Fruit fly (Drosophila melanogaster) whole organism, embryonic: ENCODE data around the gene CG14625.

Experiments
- B-H2 ChIP-seq: fragments of 200-800 bp; sonication (Bioruptor generic); optimal IDR thresholded peaks from 2 replicates; lab custom pipeline; 2018; ENCODE audit warnings: missing biosample characterization, mild to moderate bottlenecking, missing genetic modification characterization
- Bteb2 ChIP-seq: fragments of 200-800 bp; sonication (Bioruptor generic); optimal IDR thresholded peaks from 2 replicates; lab custom pipeline; 2016; ENCODE audit warnings: missing biosample characterization, missing genetic modification characterization
- CG10209 ChIP-seq: fragments of 200-800 bp; sonication (Bioruptor generic); optimal IDR thresholded peaks from 3 replicates; lab custom pipeline; 2017; ENCODE audit warnings: missing biosample characterization, mild to moderate bottlenecking, missing genetic modification characterization, missing genetic modification reagents
- CG10321 ChIP-seq: fragments of 200-800 bp; sonication (Bioruptor generic); IDR thresholded peaks from 2 replicates; pipeline ENCODE4 v1.3.6; 2022; ENCODE audit warnings: missing biosample characterization, missing genetic modification characterization
- CG10654 ChIP-seq: fragments of 200-800 bp; sonication (Bioruptor generic); optimal IDR thresholded peaks from 2 replicates; lab custom pipeline; 2016; ENCODE audit warnings: missing biosample characterization, missing genetic modification characterization
- CG12236 ChIP-seq: fragments of 200-800 bp; sonication (Bioruptor generic); optimal IDR thresholded peaks from 2 replicates; lab custom pipeline; 2016; ENCODE audit warnings: missing biosample characterization, missing genetic modification characterization
- CG12942 ChIP-seq: fragments of 200-800 bp; sonication (Bioruptor generic); optimal IDR thresholded peaks from 3 replicates; lab custom pipeline; 2016; ENCODE audit warnings: missing biosample characterization, missing genetic modification characterization
- CG15073 ChIP-seq: fragments of 200-800 bp; sonication (Bioruptor generic); optimal IDR thresholded peaks from 2 replicates; lab custom pipeline; 2016; ENCODE audit warnings: missing biosample characterization, missing genetic modification characterization
- CG16863 ChIP-seq: fragments of 200-800 bp; sonication (Bioruptor generic); optimal IDR thresholded peaks from 3 replicates; lab custom pipeline; 2016; ENCODE audit warnings: missing biosample characterization, missing genetic modification characterization
- CG1792 ChIP-seq: fragments of 200-800 bp; sonication (Bioruptor generic); optimal IDR thresholded peaks from 2 replicates; lab custom pipeline; 2016; ENCODE audit warnings: missing biosample characterization, missing genetic modification characterization
- CG2116 ChIP-seq: fragments of 200-800 bp; sonication (Bioruptor generic); optimal IDR thresholded peaks from 3 replicates; lab custom pipeline; 2018; ENCODE audit warnings: missing biosample characterization, mild to moderate bottlenecking, missing genetic modification characterization
- CG2889 ChIP-seq: fragments of 200-800 bp; sonication (Bioruptor generic); IDR thresholded peaks from 3 replicates; pipeline ENCODE4 v1.3.6; 2022; ENCODE audit warnings: missing biosample characterization, missing genetic modification characterization
- CG31388 ChIP-seq: fragments of 200-800 bp; sonication (Bioruptor generic); optimal IDR thresholded peaks from 2 replicates; lab custom pipeline; 2016; ENCODE audit warnings: missing biosample characterization, missing genetic modification characterization
- CG3407 ChIP-seq: fragments of 200-800 bp; sonication (Bioruptor generic); optimal IDR thresholded peaks from 2 replicates; lab custom pipeline; 2018; ENCODE audit warnings: missing biosample characterization, mild to moderate bottlenecking, missing genetic modification characterization
- CG34422 ChIP-seq: fragments of 200-800 bp; sonication (Bioruptor generic); IDR thresholded peaks from 3 replicates; pipeline ENCODE4 v1.3.6; 2022; ENCODE audit warnings: missing biosample characterization, missing genetic modification characterization
- CG5180 ChIP-seq: fragments of 200-800 bp; sonication (Bioruptor generic); optimal IDR thresholded peaks from 3 replicates; lab custom pipeline; 2017; ENCODE audit warnings: missing biosample characterization, missing genetic modification characterization, mild to moderate bottlenecking, moderate library complexity, missing genetic modification reagents
- CG5245 ChIP-seq: fragments of 200-800 bp; sonication (Bioruptor generic); optimal IDR thresholded peaks from 3 replicates; lab custom pipeline; 2016; ENCODE audit warnings: missing biosample characterization, missing genetic modification characterization
- CHES-1-like ChIP-seq: fragments of 200-800 bp; sonication (Bioruptor generic); optimal IDR thresholded peaks from 2 replicates; lab custom pipeline; 2016; ENCODE audit warnings: missing biosample characterization, missing genetic modification characterization
- D19A ChIP-seq: fragments of 200-800 bp; optimal IDR thresholded peaks from 3 replicates; lab custom pipeline; 2019; ENCODE audit warnings: missing biosample characterization, mild to moderate bottlenecking, missing genetic modification characterization, moderate library complexity
- Dfd ChIP-seq, 2 experiments: fragments of >200 bp; optimal IDR thresholded peaks; 2 replicates each; lab custom pipeline; 2017; ENCODE audit warnings: missing biosample characterization in 2 of 2, missing genetic modification characterization in 2 of 2
- Dll ChIP-seq: fragments of 200-800 bp; sonication (Bioruptor generic); IDR thresholded peaks from 4 replicates; pipeline ENCODE4 v1.3.6; 2022; ENCODE audit warnings: missing biosample characterization, missing genetic modification characterization; ENCODE audit not compliant: partially characterized antibody
- Gug ChIP-seq: fragments of 200-800 bp; sonication (Bioruptor generic); IDR thresholded peaks from 4 replicates; pipeline ENCODE4 v1.3.6; 2022; ENCODE audit warnings: missing biosample characterization, missing genetic modification characterization
- HmgD ChIP-seq: fragments of 200-800 bp; sonication (Bioruptor generic); optimal IDR thresholded peaks from 3 replicates; lab custom pipeline; 2016; ENCODE audit warnings: missing biosample characterization, missing genetic modification characterization
- NfI ChIP-seq: fragments of 200-800 bp; sonication (Bioruptor generic); optimal IDR thresholded peaks from 3 replicates; lab custom pipeline; 2018; ENCODE audit warnings: missing biosample characterization, mild to moderate bottlenecking, missing genetic modification characterization, moderate library complexity
- Opbp ChIP-seq: fragments of 200-800 bp; sonication (Bioruptor generic); IDR thresholded peaks from 3 replicates; pipeline ENCODE4 v1.3.6; 2022; ENCODE audit warnings: missing biosample characterization, missing genetic modification characterization; ENCODE audit not compliant: partially characterized antibody
- Ptx1 ChIP-seq: fragments of 200-800 bp; sonication (Bioruptor generic); IDR thresholded peaks from 2 replicates; pipeline ENCODE4 v1.3.6; 2022; ENCODE audit warnings: missing biosample characterization, missing genetic modification characterization
- Vsx1 ChIP-seq: fragments of 200-800 bp; sonication (Bioruptor generic); optimal IDR thresholded peaks from 2 replicates; lab custom pipeline; 2017; ENCODE audit warnings: missing biosample characterization, mild to moderate bottlenecking, missing genetic modification characterization, missing genetic modification reagents
- abd-A ChIP-seq: fragments of 200-800 bp; sonication (Bioruptor generic); optimal IDR thresholded peaks from 3 replicates; lab custom pipeline; 2019; ENCODE audit warnings: missing biosample characterization, mild to moderate bottlenecking, missing genetic modification characterization, moderate library complexity
- amos ChIP-seq: fragments of 200-800 bp; sonication (Bioruptor generic); IDR thresholded peaks from 2 replicates; pipeline ENCODE4 v1.3.6; 2022; ENCODE audit warnings: missing biosample characterization, missing genetic modification characterization; ENCODE audit not compliant: partially characterized antibody
- az2 ChIP-seq: fragments of 200-800 bp; sonication (Bioruptor generic); optimal IDR thresholded peaks from 3 replicates; lab custom pipeline; 2016; ENCODE audit warnings: missing biosample characterization, missing genetic modification characterization
- cad ChIP-seq: fragments of >200 bp; optimal IDR thresholded peaks from 2 replicates; lab custom pipeline; 2017; ENCODE audit warnings: missing biosample characterization, missing genetic modification characterization
- cato ChIP-seq: fragments of 200-800 bp; sonication (Bioruptor generic); optimal IDR thresholded peaks from 2 replicates; lab custom pipeline; 2016; ENCODE audit warnings: missing biosample characterization, missing genetic modification characterization, borderline replicate concordance
- danr ChIP-seq: fragments of 200-800 bp; sonication (Bioruptor generic); IDR thresholded peaks from 2 replicates; pipeline ENCODE4 v1.3.6; 2022; ENCODE audit warnings: missing biosample characterization, missing genetic modification characterization
- ftz-f1 ChIP-seq: fragments of 200-800 bp; sonication (Bioruptor generic); optimal IDR thresholded peaks from 2 replicates; lab custom pipeline; 2016; ENCODE audit warnings: missing biosample characterization, missing genetic modification characterization
- fu2 ChIP-seq: fragments of 200-800 bp; sonication (Bioruptor generic); optimal IDR thresholded peaks from 2 replicates; lab custom pipeline; 2016; ENCODE audit warnings: missing biosample characterization, missing genetic modification characterization
- gcm2 ChIP-seq: fragments of 200-800 bp; sonication (Bioruptor generic); optimal IDR thresholded peaks from 2 replicates; lab custom pipeline; 2016; ENCODE audit warnings: missing biosample characterization, missing genetic modification characterization
- hb ChIP-seq: fragments of 200-800 bp; sonication (Bioruptor generic); IDR thresholded peaks from 3 replicates; pipeline ENCODE4 v1.3.6; 2022; ENCODE audit warnings: missing biosample characterization, missing genetic modification characterization; ENCODE audit not compliant: partially characterized antibody
- inv ChIP-seq: fragments of 200-800 bp; sonication (Bioruptor generic); IDR thresholded peaks from 2 replicates; pipeline ENCODE4 v1.3.6; 2022; ENCODE audit warnings: missing biosample characterization, missing genetic modification characterization; ENCODE audit not compliant: partially characterized antibody
- jing ChIP-seq: fragments of 200-800 bp; sonication (Bioruptor generic); optimal IDR thresholded peaks from 2 replicates; lab custom pipeline; 2018; ENCODE audit warnings: missing biosample characterization, mild to moderate bottlenecking, missing genetic modification characterization
- knrl ChIP-seq: fragments of 200-800 bp; sonication (Bioruptor generic); IDR thresholded peaks from 3 replicates; pipeline ENCODE4 v1.3.6; 2022; ENCODE audit warnings: missing biosample characterization, missing genetic modification characterization; ENCODE audit not compliant: partially characterized antibody
- mirr ChIP-seq: fragments of 200-800 bp; sonication (Bioruptor generic); optimal IDR thresholded peaks from 3 replicates; lab custom pipeline; 2018; ENCODE audit warnings: missing biosample characterization, mild to moderate bottlenecking, missing genetic modification characterization
- nau ChIP-seq: fragments of 200-800 bp; sonication (Bioruptor generic); optimal IDR thresholded peaks from 3 replicates; lab custom pipeline; 2017; ENCODE audit warnings: missing biosample characterization, mild to moderate bottlenecking, missing genetic modification characterization, missing genetic modification reagents
- oc ChIP-seq: fragments of 200-800 bp; sonication (Bioruptor generic); optimal IDR thresholded peaks from 2 replicates; lab custom pipeline; 2018; ENCODE audit warnings: missing biosample characterization, mild to moderate bottlenecking, missing genetic modification characterization, moderate library complexity
- pan ChIP-seq, 4 experiments: fragments of >200 bp in 3 of 4; fragments of 200-800 bp in 1 of 4; sonication (Bioruptor generic) in 1 of 4; optimal IDR thresholded peaks in 3 of 4; IDR thresholded peaks in 1 of 4; 2 replicates each; pipeline versions ENCODE4 v1.3.6 to Lab custom; 2017 to 2022; ENCODE audit warnings: missing biosample characterization in 2 of 4, missing genetic modification characterization in 2 of 4, mixed read lengths in 1 of 4
- row ChIP-seq: fragments of 200-800 bp; sonication (Bioruptor generic); IDR thresholded peaks from 3 replicates; pipeline ENCODE4 v1.3.6; 2022; ENCODE audit warnings: missing biosample characterization, missing genetic modification characterization
- sisA ChIP-seq: fragments of 200-800 bp; sonication (Bioruptor generic); IDR thresholded peaks from 2 replicates; pipeline ENCODE4 v1.3.6; 2022; ENCODE audit warnings: missing biosample characterization, missing genetic modification characterization
- sna ChIP-seq: fragments of 200-800 bp; sonication (Bioruptor generic); IDR thresholded peaks from 2 replicates; pipeline ENCODE4 v1.3.6; 2022; ENCODE audit warnings: missing biosample characterization, missing genetic modification characterization; ENCODE audit not compliant: partially characterized antibody
- so ChIP-seq: fragments of 200-800 bp; sonication (Bioruptor generic); IDR thresholded peaks from 3 replicates; pipeline ENCODE4 v1.3.6; 2022; ENCODE audit warnings: missing biosample characterization, missing genetic modification characterization
- tup ChIP-seq: fragments of 200-800 bp; sonication (Bioruptor generic); optimal IDR thresholded peaks from 2 replicates; lab custom pipeline; 2016; ENCODE audit warnings: missing biosample characterization, mild to moderate bottlenecking, missing genetic modification characterization, moderate library complexity
- unc-4 ChIP-seq: fragments of 200-800 bp; sonication (Bioruptor generic); IDR thresholded peaks from 2 replicates; pipeline ENCODE4 v1.3.6; 2022; ENCODE audit warnings: missing biosample characterization, missing genetic modification characterization; ENCODE audit not compliant: partially characterized antibody
- zen ChIP-seq: fragments of 200-800 bp; sonication (Bioruptor generic); optimal IDR thresholded peaks from 3 replicates; lab custom pipeline; 2018; ENCODE audit warnings: missing biosample characterization, mild to moderate bottlenecking, missing genetic modification characterization, moderate library complexity

The CG14625 gene

DNA sequence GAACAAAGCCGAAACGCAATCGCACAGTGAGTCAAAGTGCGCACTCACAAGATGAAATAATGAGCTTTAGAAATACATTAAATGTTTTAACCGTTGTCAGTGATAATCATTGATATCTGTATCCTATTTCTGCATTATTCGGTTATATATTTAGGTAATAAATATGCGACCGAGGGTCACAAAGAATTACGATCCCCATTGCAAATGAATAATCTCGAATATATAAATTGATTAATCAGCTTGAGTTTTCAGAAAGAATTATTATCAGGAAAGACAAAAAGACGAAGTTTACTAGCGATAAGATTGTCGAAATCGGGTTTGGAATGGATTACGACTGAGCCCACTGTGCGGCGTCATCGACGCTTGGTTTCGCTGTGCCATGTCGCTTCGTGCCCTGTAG is 28.3 kb upstream of the CG14625 start (continued):
- TF ChIP-seq Dll (GFP tag; lab: Robert Waterston, UW) (no peak), fu2 (peak; percentile 3), hb (GFP tag; lab: Robert Waterston, UW) (no peak), row (GFP tag; lab: Robert Waterston, UW) (peak; percentile 66), cato (no peak), CG16863 (GFP tag; lab: Kevin White, UChicago) (no peak), sisA (GFP tag; lab: Robert Waterston, UW) (no peak), CG5180 (GFP tag; lab: Kevin White, UChicago) (no peak), gcm2 (GFP tag; lab: Kevin White, UChicago) (no peak), CG3407 (GFP tag; lab: Kevin White, UChicago) (no peak), Opbp (GFP tag; lab: Robert Waterston, UW) (no peak), NfI (GFP tag; lab: Kevin White, UChicago) (peak; percentile 47), CG10209 (GFP tag; lab: Kevin White, UChicago) (peak; percentile 50), CG12236 (no peak), CG12942 (GFP tag; lab: Kevin White, UChicago) (peak; percentile 10), oc (tag; lab: Kevin White, UChicago) (no peak), zen (tag; lab: Kevin White, UChicago) (no peak), CHES-1-like (GFP tag; lab: Kevin White, UChicago) (no peak), unc-4 (GFP tag; lab: Robert Waterston, UW) (no peak), Bteb2 (GFP tag; lab: Kevin White, UChicago) (no peak), CG10321 (GFP tag; lab: Robert Waterston, UW) (no peak), mirr (GFP tag; lab: Kevin White, UChicago) (no peak), CG10654 (GFP tag; lab: Kevin White, UChicago) (no peak), CG2116 (GFP tag; lab: Kevin White, UChicago) (no peak), Dfd (GFP tag; optimal IDR thresholded peaks at IDR 0.05; lab: Kevin White, UChicago) (no peak), knrl (no peak), CG5245 (GFP tag; lab: Kevin White, UChicago) (no peak), ftz-f1 (no peak), D19A (tag; lab: Kevin White, UChicago) (peak; percentile 40), abd-A (no peak), jing (GFP tag; lab: Kevin White, UChicago) (no peak), Vsx1 (GFP tag; lab: Kevin White, UChicago) (no peak), CG34422 (GFP tag; lab: Robert Waterston, UW) (no peak), Gug (GFP tag; lab: Robert Waterston, UW) (no peak), B-H2 (GFP tag; lab: Kevin White, UChicago) (no peak), CG15073 (GFP tag; lab: Kevin White, UChicago) (no peak), danr (GFP tag; lab: Robert Waterston, UW) (no peak), pan (optimal IDR thresholded peaks at IDR 0.05; lab: Kevin White, UChicago) (no peak), pan (GFP tag; optimal IDR thresholded peaks at IDR 0.05 in 1 of 2, IDR thresholded peaks at IDR 0.05 in 1 of 2) (peak in 1 of 2 experiments; percentile 45), Ptx1 (GFP tag; lab: Robert Waterston, UW) (peak; percentile 45; the same call in 1 of the 2 replicates), CG31388 (GFP tag; lab: Kevin White, UChicago) (no peak), inv (GFP tag; lab: Robert Waterston, UW) (no peak), CG2889 (no peak), HmgD (GFP tag; lab: Kevin White, UChicago) (no peak), so (GFP tag; lab: Robert Waterston, UW) (no peak), sna (GFP tag; lab: Robert Waterston, UW) (no peak), cad (GFP tag; lab: Kevin White, UChicago) (no peak), az2 (GFP tag; lab: Kevin White, UChicago) (peak; percentile 2), amos (GFP tag; lab: Robert Waterston, UW) (no peak), CG1792 (no peak), nau (no peak), tup (no peak)
